Worm (Caenorhabditis elegans) whole organism, young adult: ENCODE measurements around the gene F37A8.5.

Experiments
- F23B12.7 ChIP-seq: sonication (generic microtip); optimal IDR thresholded peaks from 2 replicates; lab custom pipeline; 2017; ENCODE audit warnings: missing genetic modification characterization, mild to moderate bottlenecking, missing compliant biosample characterization, antibody characterized with exemption, moderate library complexity; ENCODE audit not compliant: insufficient read depth
- bed-2 ChIP-seq: fragments of 200-800 bp; sonication (Bioruptor generic); IDR thresholded peaks from 2 replicates; pipeline ENCODE4 v1.3.6; 2022; ENCODE audit warnings: missing genetic modification reagents, missing genetic modification characterization, missing compliant biosample characterization
- nfyb-1 ChIP-seq: fragments of 200-800 bp; sonication (Bioruptor generic); IDR thresholded peaks from 2 replicates; pipeline ENCODE4 v1.3.6; 2022; ENCODE audit warnings: missing genetic modification reagents, missing genetic modification characterization, missing compliant biosample characterization

DNA sequence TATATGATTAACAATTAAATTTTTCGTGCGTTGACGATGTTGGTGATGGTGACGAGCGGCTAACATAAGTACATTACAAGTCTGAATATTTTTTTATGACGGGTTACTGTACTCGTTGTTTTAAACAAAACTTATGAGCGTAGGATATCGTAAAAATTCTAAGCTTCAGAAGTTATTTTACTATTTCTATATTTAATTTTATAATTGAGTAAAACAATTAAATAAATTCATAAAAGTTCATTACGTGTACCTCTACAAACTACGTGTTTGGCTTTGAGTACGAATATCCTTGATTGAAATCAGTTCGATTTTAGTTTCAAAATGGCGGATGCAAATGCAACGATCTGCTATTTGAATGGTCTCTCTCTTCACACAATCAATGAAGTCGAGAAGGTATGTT, 28.3 kb upstream of the F37A8.5 start, which contains the start of gene F37A8.1:
- TF ChIP-seq F23B12.7 (tag; lab: Kevin White, UChicago) (no peak), nfyb-1 (GFP tag; lab: Robert Waterston, UW) (no peak), bed-2 (GFP tag; lab: Robert Waterston, UW) (no peak)
